Worm (Caenorhabditis elegans) whole organism, late embryonic: ENCODE results near the gene R07B7.9.

Experiments
- F13H6.1 ChIP-seq: sonication (generic microtip); optimal IDR thresholded peaks from 2 replicates; lab custom pipeline; 2016; ENCODE audit warnings: missing genetic modification characterization, missing compliant biosample characterization
- ama-1 ChIP-seq: fragments of 150-350 bp; optimal IDR thresholded peaks from 2 replicates; lab custom pipeline; 2014
- che-1 ChIP-seq: sonication (generic microtip); optimal IDR thresholded peaks from 2 replicates; lab custom pipeline; 2016; ENCODE audit warnings: mild to moderate bottlenecking, missing genetic modification characterization, missing compliant biosample characterization
- dve-1 ChIP-seq: sonication (generic microtip); optimal IDR thresholded peaks from 2 replicates; lab custom pipeline; 2017; ENCODE audit warnings: antibody characterized with exemption, mild to moderate bottlenecking, missing genetic modification characterization, missing compliant biosample characterization
- elt-2 ChIP-seq: sonication (generic microtip); optimal IDR thresholded peaks from 2 replicates; lab custom pipeline; 2016; ENCODE audit warnings: missing genetic modification reagents, missing genetic modification characterization, missing compliant biosample characterization
- sox-4 ChIP-seq: sonication (generic microtip); optimal IDR thresholded peaks from 2 replicates; lab custom pipeline; 2017; ENCODE audit warnings: mild to moderate bottlenecking, missing genetic modification characterization, inconsistent platforms, missing compliant biosample characterization
- ttx-3 ChIP-seq: sonication (generic microtip); optimal IDR thresholded peaks from 2 replicates; lab custom pipeline; 2016; ENCODE audit warnings: missing genetic modification reagents, missing genetic modification characterization, missing compliant biosample characterization
- unc-55 ChIP-seq: sonication (generic microtip); optimal IDR thresholded peaks from 2 replicates; lab custom pipeline; 2017; ENCODE audit warnings: missing biosample characterization, missing genetic modification reagents, missing genetic modification characterization

DNA sequence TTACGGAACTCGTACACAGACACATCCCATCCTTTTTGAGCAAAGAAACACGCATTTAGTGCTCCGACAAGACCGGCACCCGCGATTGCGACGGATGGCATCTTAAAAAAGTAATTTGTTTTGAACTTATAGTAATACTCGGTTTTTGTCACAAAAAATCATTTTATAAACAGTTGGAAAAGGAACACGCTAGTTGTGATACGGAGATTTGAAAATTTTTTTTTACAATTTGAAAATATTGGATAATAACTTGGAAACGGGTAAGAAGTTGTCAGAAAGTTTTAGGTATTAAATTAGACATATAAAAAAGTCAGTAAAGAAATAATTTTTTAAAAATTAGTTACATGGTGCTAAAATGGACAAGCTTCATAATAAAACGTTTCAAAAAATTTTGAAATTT lies 9.8 kb downstream of the R07B7.9 start, which contains the start of gene kmo-1:
- TF ChIP-seq F13H6.1 (tag; lab: Kevin White, UChicago) (no peak), elt-2 (tag; lab: Kevin White, UChicago) (no peak), sox-4 (tag; lab: Kevin White, UChicago) (no peak), che-1 (no peak), ama-1 (no peak), unc-55 (GFP tag; lab: Kevin White, UChicago) (no peak), ttx-3 (no peak), dve-1 (no peak)
